Worm (Caenorhabditis elegans): ENCODE results near the gene F15H10.7.

- no peak for TF ChIP-seq peb-1 (tag; optimal IDR thresholded peaks at IDR 0.05)
- no peak for TF ChIP-seq aly-2 (tag; optimal IDR thresholded peaks at IDR 0.05)
- no peak for TF ChIP-seq gmeb-1 (tag; optimal IDR thresholded peaks at IDR 0.05)
- TF ChIP-seq snpc-4 (tag; optimal IDR thresholded peaks at IDR 0.05), result no peak
- no peak for TF ChIP-seq ztf-11 (tag; optimal IDR thresholded peaks at IDR 0.05)
- no peak for TF ChIP-seq elt-1 (tag; optimal IDR thresholded peaks at IDR 0.05)
These were observed 22.3 kb downstream of the F15H10.7 start, which contains the start of gene spe-10 for ce11 chrV:10383950-10384349.
